Worm (Caenorhabditis elegans) whole organism, L3 larva: ENCODE data around the gene F59A6.4.

ENCODE experiments used
- R02D3.7 ChIP-seq: fragments of 150-350 bp; optimal IDR thresholded peaks from 2 replicates; lab custom pipeline; 2014; ENCODE audit warnings: missing biosample characterization, missing genetic modification characterization
- ama-1 ChIP-seq: fragments of 150-350 bp; optimal IDR thresholded peaks from 2 replicates; lab custom pipeline; 2018
- fkh-10 ChIP-seq: sonication (generic microtip); optimal IDR thresholded peaks from 2 replicates; lab custom pipeline; 2017; ENCODE audit warnings: missing biosample characterization, missing genetic modification reagents, missing genetic modification characterization
- fos-1 ChIP-seq: fragments of 150-350 bp; optimal IDR thresholded peaks from 2 replicates; lab custom pipeline; 2014; ENCODE audit warnings: missing biosample characterization, missing genetic modification characterization
- jun-1 ChIP-seq: fragments of 150-350 bp; optimal IDR thresholded peaks from 2 replicates; lab custom pipeline; 2014; ENCODE audit warnings: missing biosample characterization, missing genetic modification reagents, missing genetic modification characterization
- lin-39 ChIP-seq: fragments of 150-350 bp; optimal IDR thresholded peaks from 2 replicates; lab custom pipeline; 2018; ENCODE audit warnings: missing biosample characterization, missing genetic modification reagents, missing genetic modification characterization
- nhr-77 ChIP-seq: fragments of 150-350 bp; optimal IDR thresholded peaks from 2 replicates; lab custom pipeline; 2014; ENCODE audit warnings: missing biosample characterization, missing genetic modification characterization
- pha-4 ChIP-seq: fragments of 150-350 bp; optimal IDR thresholded peaks from 2 replicates; lab custom pipeline; 2014; ENCODE audit warnings: missing biosample characterization, missing genetic modification reagents, missing genetic modification characterization
- sea-2 ChIP-seq: fragments of 150-350 bp; sonication (generic microtip); optimal IDR thresholded peaks from 4 replicates; lab custom pipeline; 2014; ENCODE audit warnings: missing biosample characterization, missing genetic modification reagents, missing genetic modification characterization
- unc-39 ChIP-seq: sonication (generic microtip); optimal IDR thresholded peaks from 4 replicates; lab custom pipeline; 2017; ENCODE audit warnings: missing biosample characterization, missing genetic modification characterization
- unc-62 ChIP-seq: fragments of 150-350 bp; sonication (generic microtip); optimal IDR thresholded peaks from 4 replicates; lab custom pipeline; 2014; ENCODE audit warnings: missing biosample characterization, missing genetic modification reagents, missing genetic modification characterization
- zag-1 ChIP-seq: fragments of 150-350 bp; optimal IDR thresholded peaks from 2 replicates; lab custom pipeline; 2014; ENCODE audit warnings: missing biosample characterization, missing genetic modification characterization
- ztf-11 ChIP-seq: fragments of 150-350 bp; optimal IDR thresholded peaks from 2 replicates; lab custom pipeline; 2014; ENCODE audit warnings: missing biosample characterization, missing genetic modification characterization
- ztf-4 ChIP-seq: fragments of 150-350 bp; optimal IDR thresholded peaks from 2 replicates; lab custom pipeline; 2014; ENCODE audit warnings: missing biosample characterization, missing genetic modification characterization

- TF ChIP-seq R02D3.7 (tag; lab: Kevin White, UChicago) (no peak), unc-39 (tag; lab: Kevin White, UChicago) (no peak), lin-39 (tag; lab: Kevin White, UChicago) (no peak), fos-1 (tag; lab: Kevin White, UChicago) (no peak), zag-1 (tag; lab: Kevin White, UChicago) (no peak), pha-4 (tag; lab: Kevin White, UChicago) (no peak), ztf-4 (no peak), sea-2 (GFP tag; lab: Kevin White, UChicago) (no peak), jun-1 (tag; lab: Kevin White, UChicago) (no peak), unc-62 (GFP tag; lab: Kevin White, UChicago) (no peak), fkh-10 (GFP tag; lab: Kevin White, UChicago) (no peak), ama-1 (lab: Kevin White, UChicago) (no peak), ztf-11 (tag; lab: Kevin White, UChicago) (no peak), nhr-77 (tag; lab: Kevin White, UChicago) (no peak)
These were observed 29.1 kb downstream of the F59A6.4 start, which contains the start of gene F33G12.3 for ce11 chrII:5033935-5034334.
